Fruit fly (Drosophila melanogaster): ENCODE data around the gene pinta.

- TF ChIP-seq CG7045 (GFP tag; optimal IDR thresholded peaks at IDR 0.05): no peak
- TF ChIP-seq Crg-1 (GFP tag; optimal IDR thresholded peaks at IDR 0.05): no peak
- no peak for TF ChIP-seq CG1620 (GFP tag; optimal IDR thresholded peaks at IDR 0.05)
- no peak for TF ChIP-seq CG7101 (tag; optimal IDR thresholded peaks at IDR 0.05)
- TF ChIP-seq Hr96 (GFP tag; optimal IDR thresholded peaks at IDR 0.05): no peak
- no peak for TF ChIP-seq CG5204 (GFP tag; optimal IDR thresholded peaks at IDR 0.05)
- no peak for TF ChIP-seq CG11617 (GFP tag; optimal IDR thresholded peaks at IDR 0.05)
- no peak for TF ChIP-seq cnc (optimal IDR thresholded peaks at IDR 0.05)
- peak; percentile 1 for TF ChIP-seq cic (GFP tag; optimal IDR thresholded peaks at IDR 0.05)
- no peak for TF ChIP-seq CG14711 (tag; optimal IDR thresholded peaks at IDR 0.05)
- TF ChIP-seq Clk (GFP tag; optimal IDR thresholded peaks at IDR 0.05): no peak
- TF ChIP-seq CG12768 (GFP tag; optimal IDR thresholded peaks at IDR 0.05): no peak
- no peak for TF ChIP-seq bab1 (GFP tag; optimal IDR thresholded peaks at IDR 0.05)
- no peak for TF ChIP-seq toe (GFP tag; optimal IDR thresholded peaks at IDR 0.05)
These were observed 29.9 kb upstream of the pinta start for dm6 chr3R:22454397-22455334.

All from whole organism, adult.